Worm (Caenorhabditis elegans) whole organism, L4 larva: ENCODE data around the gene F23H11.2.

Experiments
- D1046.2 ChIP-seq: fragments of 200-800 bp; sonication (Bioruptor generic); IDR thresholded peaks from 2 replicates; pipeline ENCODE4 v1.3.6; 2022; ENCODE audit warnings: missing genetic modification characterization, missing compliant biosample characterization
- F44E2.7 ChIP-seq: fragments of 200-800 bp; sonication (Bioruptor generic); IDR thresholded peaks from 2 replicates; pipeline ENCODE4 v2.1.2; 2022; ENCODE audit warnings: missing genetic modification characterization, missing compliant biosample characterization
- R02D3.7 ChIP-seq: fragments of 150-350 bp; sonication (generic microtip); optimal IDR thresholded peaks from 3 replicates; lab custom pipeline; 2014; ENCODE audit warnings: missing biosample characterization, missing genetic modification characterization
- T26A8.4 ChIP-seq: fragments of 200-800 bp; sonication (Bioruptor generic); IDR thresholded peaks from 2 replicates; pipeline ENCODE4 v1.3.6; 2022; ENCODE audit warnings: missing genetic modification characterization, missing compliant biosample characterization
- Y105C5A.15 ChIP-seq: fragments of 200-800 bp; sonication (Bioruptor generic); IDR thresholded peaks from 2 replicates; pipeline ENCODE4 v1.3.6; 2022; ENCODE audit warnings: missing genetic modification characterization, missing compliant biosample characterization
- ZK337.2 ChIP-seq: fragments of 200-800 bp; sonication (Bioruptor generic); IDR thresholded peaks from 2 replicates; pipeline ENCODE4 v1.3.6; 2022; ENCODE audit warnings: missing genetic modification reagents, missing genetic modification characterization, missing compliant biosample characterization
- ZK546.5 ChIP-seq, 2 experiments: sonication (generic microtip); optimal IDR thresholded peaks; 2 replicates each; lab custom pipeline; 2017; ENCODE audit warnings: missing biosample characterization in 2 of 2, missing genetic modification characterization in 2 of 2
- aha-1 ChIP-seq: fragments of 150-350 bp; peaks from one replicate; lab custom pipeline; 2014; ENCODE audit warnings: missing biosample characterization, missing genetic modification characterization
- ama-1 ChIP-seq: fragments of 150-350 bp; optimal IDR thresholded peaks from 2 replicates; lab custom pipeline; 2014; ENCODE audit warnings: inconsistent platforms, mixed read lengths
- ceh-20 ChIP-seq: fragments of 200-800 bp; sonication (Bioruptor generic); IDR thresholded peaks from 2 replicates; pipeline ENCODE4 v1.3.6; 2022; ENCODE audit warnings: missing genetic modification reagents, missing genetic modification characterization, missing compliant biosample characterization
- ceh-32 ChIP-seq: sonication (generic microtip); optimal IDR thresholded peaks from 2 replicates; lab custom pipeline; 2016; ENCODE audit warnings: mild to moderate bottlenecking, missing genetic modification characterization, missing compliant biosample characterization; ENCODE audit not compliant: poor library complexity
- daf-16 ChIP-seq, 3 experiments: sonication (generic microtip); optimal IDR thresholded peaks; 2 replicates each; lab custom pipeline; 2016 to 2017; ENCODE audit warnings: missing genetic modification characterization in 3 of 3, missing genetic modification reagents in 3 of 3, mild to moderate bottlenecking in 2 of 3, missing compliant biosample characterization in 2 of 3, missing biosample characterization in 1 of 3, moderate library complexity in 1 of 3
- daf-19 ChIP-seq: fragments of 200-800 bp; sonication (Bioruptor generic); conservative IDR thresholded peaks from 2 replicates; pipeline ENCODE4 v1.3.6; 2022; ENCODE audit warnings: missing genetic modification characterization, missing compliant biosample characterization
- dmd-8 ChIP-seq: fragments of 200-800 bp; sonication (Bioruptor generic); IDR thresholded peaks from 2 replicates; pipeline ENCODE4 v1.3.6; 2022; ENCODE audit warnings: missing genetic modification characterization, missing compliant biosample characterization
- dpl-1 ChIP-seq: fragments of 150-350 bp; optimal IDR thresholded peaks from 2 replicates; lab custom pipeline; 2014; ENCODE audit warnings: missing biosample characterization, missing genetic modification reagents, missing genetic modification characterization
- duxl-1 ChIP-seq: sonication (generic microtip); optimal IDR thresholded peaks from 2 replicates; lab custom pipeline; 2016; ENCODE audit warnings: mild to moderate bottlenecking, missing genetic modification characterization, moderate library complexity, missing compliant biosample characterization; ENCODE audit not compliant: poor library complexity
- dve-1 ChIP-seq: sonication (generic microtip); optimal IDR thresholded peaks from 2 replicates; lab custom pipeline; 2017; ENCODE audit warnings: antibody characterized with exemption, mild to moderate bottlenecking, missing genetic modification characterization, missing compliant biosample characterization; ENCODE audit not compliant: insufficient read depth
- hlh-30 ChIP-seq: sonication (generic microtip); optimal IDR thresholded peaks from 2 replicates; lab custom pipeline; 2017; ENCODE audit warnings: antibody characterized with exemption, mild to moderate bottlenecking, missing genetic modification characterization, missing compliant biosample characterization; ENCODE audit not compliant: insufficient read depth
- lim-7 ChIP-seq: fragments of 200-800 bp; sonication (Bioruptor generic); IDR thresholded peaks from 2 replicates; pipeline ENCODE4 v1.3.6; 2022; ENCODE audit warnings: missing genetic modification characterization, missing compliant biosample characterization
- lin-1 ChIP-seq: fragments of 200-800 bp; sonication (Bioruptor generic); IDR thresholded peaks from 2 replicates; pipeline ENCODE4 v1.3.6; 2022; ENCODE audit warnings: missing genetic modification reagents, missing genetic modification characterization, missing compliant biosample characterization
- lin-15B ChIP-seq: fragments of 150-350 bp; sonication (generic microtip); optimal IDR thresholded peaks from 3 replicates; lab custom pipeline; 2014; ENCODE audit warnings: missing biosample characterization, missing genetic modification characterization
- lin-29 ChIP-seq: fragments of 200-800 bp; sonication (Bioruptor generic); IDR thresholded peaks from 2 replicates; pipeline ENCODE4 v1.3.6; 2022; ENCODE audit warnings: missing genetic modification reagents, missing genetic modification characterization, missing compliant biosample characterization
- lin-38 ChIP-seq: fragments of 200-800 bp; sonication (Bioruptor generic); IDR thresholded peaks from 2 replicates; pipeline ENCODE4 v1.3.6; 2022; ENCODE audit warnings: missing genetic modification reagents, missing genetic modification characterization, missing compliant biosample characterization
- mdt-29 ChIP-seq: fragments of 200-800 bp; sonication (Bioruptor generic); IDR thresholded peaks from 2 replicates; pipeline ENCODE4 v1.3.6; 2022; ENCODE audit warnings: missing genetic modification reagents, missing genetic modification characterization, missing compliant biosample characterization
- mep-1 ChIP-seq: fragments of 150-350 bp; sonication (generic microtip); optimal IDR thresholded peaks from 3 replicates; lab custom pipeline; 2014; ENCODE audit warnings: missing biosample characterization, missing genetic modification characterization
- mes-2 ChIP-seq: sonication (generic microtip); optimal IDR thresholded peaks from 2 replicates; lab custom pipeline; 2016; ENCODE audit warnings: missing genotype, mild to moderate bottlenecking, missing genetic modification characterization, missing compliant biosample characterization; ENCODE audit not compliant: poor library complexity, severe bottlenecking
- nhr-11 ChIP-seq: fragments of 150-350 bp; optimal IDR thresholded peaks from 2 replicates; lab custom pipeline; 2014; ENCODE audit warnings: missing biosample characterization, missing genetic modification characterization
- nhr-111 ChIP-seq: fragments of 200-800 bp; sonication (Bioruptor generic); optimal IDR thresholded peaks from 2 replicates; lab custom pipeline; 2018; ENCODE audit warnings: mild to moderate bottlenecking, missing genetic modification characterization, missing compliant biosample characterization
- nhr-237 ChIP-seq: sonication (generic microtip); optimal IDR thresholded peaks from 2 replicates; lab custom pipeline; 2017; ENCODE audit warnings: missing biosample characterization, missing genetic modification characterization
- nhr-28 ChIP-seq: fragments of 150-350 bp; optimal IDR thresholded peaks from 2 replicates; lab custom pipeline; 2014; ENCODE audit warnings: missing biosample characterization, missing genetic modification characterization
- nhr-41 ChIP-seq: fragments of 200-800 bp; sonication (Bioruptor generic); IDR thresholded peaks from 2 replicates; pipeline ENCODE4 v1.3.6; 2022; ENCODE audit warnings: missing genetic modification reagents, missing genetic modification characterization, missing compliant biosample characterization
- nhr-48 ChIP-seq: sonication (generic microtip); optimal IDR thresholded peaks from 2 replicates; lab custom pipeline; 2016; ENCODE audit warnings: mild to moderate bottlenecking, missing genetic modification characterization, missing compliant biosample characterization
- pha-4 ChIP-seq, 2 experiments: fragments of 150-350 bp in 1 of 2; fragments of 200-800 bp in 1 of 2; sonication (Bioruptor generic) in 1 of 2; IDR thresholded peaks in 1 of 2; optimal IDR thresholded peaks in 1 of 2; 2 replicates each; pipeline versions ENCODE4 v1.3.6 to Lab custom; 2014 to 2022; ENCODE audit warnings: missing genetic modification characterization in 2 of 2, missing genetic modification reagents in 2 of 2, missing biosample characterization in 1 of 2, missing compliant biosample characterization in 1 of 2
- php-3 ChIP-seq: fragments of 200-800 bp; sonication (Bioruptor generic); IDR thresholded peaks from 2 replicates; pipeline ENCODE4 v1.3.6; 2022; ENCODE audit warnings: missing genetic modification reagents, missing genetic modification characterization, missing compliant biosample characterization
- pqm-1 ChIP-seq: sonication (generic microtip); optimal IDR thresholded peaks from 2 replicates; lab custom pipeline; 2017; ENCODE audit warnings: missing biosample characterization, missing genetic modification characterization
- set-16 ChIP-seq: fragments of 200-800 bp; sonication (Bioruptor generic); IDR thresholded peaks from 2 replicates; pipeline ENCODE4 v1.3.6; 2022; ENCODE audit warnings: missing genetic modification reagents, missing genetic modification characterization, missing compliant biosample characterization
- snpc-1.2 ChIP-seq: fragments of 200-800 bp; sonication (Bioruptor generic); IDR thresholded peaks from 2 replicates; pipeline ENCODE4 v1.3.6; 2022; ENCODE audit warnings: missing genetic modification reagents, missing genetic modification characterization, missing compliant biosample characterization
- unc-39 ChIP-seq: sonication (generic microtip); optimal IDR thresholded peaks from 2 replicates; lab custom pipeline; 2017; ENCODE audit warnings: missing biosample characterization, missing genetic modification characterization
- unc-62 ChIP-seq, 3 experiments: fragments of 150-350 bp in 1 of 3; sonication (generic microtip); optimal IDR thresholded peaks in 2 of 3; peaks in 1 of 3; 1 replicate in 1 of 3; 2 replicates in 2 of 3; lab custom pipeline; 2014 to 2017; ENCODE audit warnings: missing biosample characterization in 3 of 3, missing genetic modification characterization in 3 of 3, missing genetic modification reagents in 3 of 3, missing genotype in 1 of 3
- vab-7 ChIP-seq: fragments of 200-800 bp; sonication (Bioruptor generic); IDR thresholded peaks from 2 replicates; pipeline ENCODE4 v1.3.6; 2022; ENCODE audit warnings: missing genetic modification reagents, missing genetic modification characterization, missing compliant biosample characterization
- zfp-2 ChIP-seq: sonication (generic microtip); optimal IDR thresholded peaks from 2 replicates; lab custom pipeline; 2016; ENCODE audit warnings: mild to moderate bottlenecking, missing genetic modification characterization, missing compliant biosample characterization
- zfp-3 ChIP-seq: fragments of 200-800 bp; sonication (Bioruptor generic); conservative IDR thresholded peaks from 2 replicates; pipeline ENCODE4 v1.3.6; 2022; ENCODE audit warnings: missing genetic modification reagents, missing genetic modification characterization, missing compliant biosample characterization
- zip-11 ChIP-seq: fragments of 200-800 bp; sonication (Bioruptor generic); IDR thresholded peaks from 2 replicates; pipeline ENCODE4 v1.3.6; 2022; ENCODE audit warnings: missing genetic modification characterization, missing compliant biosample characterization

The F23H11.2 gene

DNA sequence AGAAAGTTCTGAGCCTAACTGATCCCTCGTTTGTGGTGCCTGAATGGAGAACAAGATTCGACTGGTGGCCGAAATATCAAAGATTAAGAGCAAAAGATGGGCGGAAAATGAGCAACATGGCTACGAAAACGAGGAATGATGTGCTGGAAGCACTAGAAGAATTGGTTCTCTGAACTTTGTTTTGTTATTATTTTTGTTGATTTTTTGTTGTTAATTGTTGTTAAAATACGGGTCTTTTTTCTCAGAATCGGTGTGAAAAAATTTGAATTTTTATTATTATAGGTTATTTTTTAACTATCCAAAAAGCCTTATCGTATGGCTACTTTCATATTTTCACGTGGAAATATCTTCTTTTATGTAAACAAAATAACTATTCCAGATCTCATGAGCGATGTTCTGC, 39.3 kb upstream of the F23H11.2 start, which contains the start of gene K02F3.12:
Gene K02F3.12 (plus strand): TSS at position 301 of the 400 bp plus-strand sequence.
- no peak for TF ChIP-seq nhr-48 (tag; lab: Kevin White, UChicago)
- TF ChIP-seq vab-7 (GFP tag; lab: Robert Waterston, UW): no peak
- no peak for TF ChIP-seq zip-11 (GFP tag; lab: Robert Waterston, UW)
- no peak for TF ChIP-seq ZK546.5 (tag; optimal IDR thresholded peaks at IDR 0.05; lab: Kevin White, UChicago)
- no peak for TF ChIP-seq D1046.2 (GFP tag; lab: Robert Waterston, UW)
- TF ChIP-seq snpc-1.2 (GFP tag; lab: Robert Waterston, UW): no peak
- no peak for TF ChIP-seq T26A8.4
- TF ChIP-seq daf-16 (GFP tag; optimal IDR thresholded peaks at IDR 0.05; lab: Kevin White, UChicago): no peak
- no peak for TF ChIP-seq daf-16 (tag; optimal IDR thresholded peaks at IDR 0.05; lab: Kevin White, UChicago)
- no peak for TF ChIP-seq dpl-1

DNA sequence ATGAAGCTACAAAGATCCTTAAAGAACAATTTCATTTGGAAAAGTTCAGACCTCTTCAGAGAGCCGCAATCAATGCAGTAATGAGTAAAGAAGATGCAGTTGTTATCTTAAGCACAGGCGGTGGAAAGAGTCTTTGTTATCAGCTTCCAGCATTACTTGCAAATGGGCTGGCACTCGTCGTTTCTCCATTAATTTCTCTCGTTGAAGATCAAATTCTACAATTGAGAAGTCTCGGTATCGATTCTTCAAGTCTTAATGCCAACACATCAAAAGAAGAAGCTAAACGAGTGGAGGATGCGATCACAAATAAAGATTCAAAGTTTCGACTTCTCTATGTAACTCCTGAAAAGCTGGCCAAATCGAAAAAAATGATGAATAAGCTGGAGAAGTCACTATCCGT, 38.6 kb upstream of the F23H11.2 start:
- no peak for TF ChIP-seq lim-7 (GFP tag; lab: Robert Waterston, UW)
- TF ChIP-seq hlh-30: no peak
- peak; percentile 90 for TF ChIP-seq aha-1 (tag; lab: Kevin White, UChicago)
- TF ChIP-seq ama-1: no peak

DNA sequence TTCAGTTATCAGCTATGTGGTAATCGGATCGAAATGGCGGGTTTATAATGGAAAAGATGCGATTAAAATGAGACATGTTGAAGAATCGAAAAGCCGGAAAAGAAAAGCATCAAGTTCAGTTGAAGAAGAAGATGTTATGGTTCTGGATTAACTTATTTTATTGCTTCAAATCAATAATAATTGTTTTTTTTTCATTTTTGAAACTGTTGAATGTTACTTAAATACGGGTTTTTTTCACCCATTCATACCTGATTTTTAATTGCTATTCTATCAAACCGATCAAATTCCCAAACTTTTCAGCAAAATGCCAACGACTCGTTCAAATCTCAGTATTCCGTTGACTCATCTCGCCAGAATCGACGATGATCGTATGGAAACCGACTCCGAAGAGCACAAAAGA, 35.6 kb upstream of the F23H11.2 start, which contains the start of gene exos-4.2:
Gene exos-4.2 (plus strand): TSS at position 301 of the 400 bp plus-strand sequence.
- TF ChIP-seq ama-1 (no peak), ZK337.2 (GFP tag; lab: Robert Waterston, UW) (no peak), F44E2.7 (GFP tag; lab: Robert Waterston, UW) (no peak), lin-15B (tag; lab: Kevin White, UChicago) (no peak), php-3 (GFP tag; lab: Robert Waterston, UW) (no peak), nhr-41 (GFP tag; lab: Robert Waterston, UW) (no peak), ceh-20 (GFP tag; lab: Robert Waterston, UW) (no peak), nhr-237 (tag; lab: Kevin White, UChicago) (no peak), Y105C5A.15 (no peak), daf-19 (GFP tag; lab: Robert Waterston, UW) (no peak), dmd-8 (GFP tag; lab: Robert Waterston, UW) (no peak), T26A8.4 (no peak), zfp-3 (no peak), lin-1 (GFP tag; lab: Robert Waterston, UW) (no peak)

DNA sequence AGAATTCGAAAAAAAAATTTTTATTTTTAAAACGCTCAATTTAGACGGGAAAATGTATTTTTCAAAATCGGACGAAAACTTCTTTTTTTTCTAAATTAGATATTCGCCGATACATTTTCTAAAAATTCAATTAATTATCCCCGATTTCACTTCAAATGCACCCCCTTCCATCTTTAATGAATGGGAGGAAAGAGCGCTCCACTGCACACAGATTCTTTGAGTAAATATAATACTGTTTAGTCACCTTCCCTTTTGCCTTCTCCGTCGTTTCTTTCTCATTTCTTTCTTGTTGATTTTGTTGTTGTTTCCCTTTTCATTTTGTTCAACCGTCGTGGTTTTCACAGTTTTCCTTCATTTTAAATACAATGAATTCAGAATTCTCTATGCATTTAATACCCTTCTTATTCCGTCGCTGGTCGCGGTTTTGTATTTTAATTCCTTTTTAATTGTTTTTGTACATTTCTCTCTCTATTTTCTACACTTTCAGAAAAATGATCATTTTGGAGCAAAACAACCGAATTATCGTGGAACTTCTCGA, 33.7 kb upstream of the F23H11.2 start, which contains the start of gene arx-4:
Gene arx-4 (plus strand): TSS at position 488 of the 538 bp plus-strand sequence.
- TF ChIP-seq mes-2 (tag; lab: Kevin White, UChicago): peak; percentile 40
- peak; percentile 89 for TF ChIP-seq aha-1 (tag; lab: Kevin White, UChicago)
- no peak for TF ChIP-seq mep-1
- no peak for TF ChIP-seq ceh-32 (tag; lab: Kevin White, UChicago)
- no peak for TF ChIP-seq nhr-111
- no peak for TF ChIP-seq nhr-11
- no peak for TF ChIP-seq set-16 (GFP tag; lab: Robert Waterston, UW)
- TF ChIP-seq nhr-28 (tag; lab: Kevin White, UChicago): no peak
- no peak for TF ChIP-seq daf-16 (GFP tag; optimal IDR thresholded peaks at IDR 0.05; lab: Kevin White, UChicago)
- peak; percentile 36 for TF ChIP-seq daf-16 (tag; optimal IDR thresholded peaks at IDR 0.05; lab: Kevin White, UChicago)
- no peak for TF ChIP-seq dmd-8 (GFP tag; lab: Robert Waterston, UW)
- no peak for TF ChIP-seq lim-7 (GFP tag; lab: Robert Waterston, UW)
- no peak for TF ChIP-seq unc-39 (tag; lab: Kevin White, UChicago)
- TF ChIP-seq mdt-29 (GFP tag; lab: Robert Waterston, UW): no peak
- TF ChIP-seq hlh-30: no peak
- no peak for TF ChIP-seq D1046.2 (GFP tag; lab: Robert Waterston, UW)
- peak; percentile 50 for TF ChIP-seq lin-38 (GFP tag; lab: Robert Waterston, UW)
- TF ChIP-seq pha-4 (GFP tag; IDR thresholded peaks at IDR 0.05; lab: Robert Waterston, UW): no peak
- peak; percentile 34 for TF ChIP-seq pha-4 (tag; optimal IDR thresholded peaks at IDR 0.05; lab: Kevin White, UChicago)
- no peak for TF ChIP-seq duxl-1 (tag; lab: Kevin White, UChicago)
- no peak for TF ChIP-seq unc-62 (GFP tag; optimal IDR thresholded peaks at IDR 0.05 in 1 of 2; lab: Kevin White, UChicago)
- TF ChIP-seq unc-62 (tag; optimal IDR thresholded peaks at IDR 0.05; lab: Kevin White, UChicago): no peak
- TF ChIP-seq lin-1 (GFP tag; lab: Robert Waterston, UW): no peak
- TF ChIP-seq nhr-237 (tag; lab: Kevin White, UChicago): no peak
- TF ChIP-seq pqm-1 (tag; lab: Kevin White, UChicago): no peak
- peak; percentile 7 for TF ChIP-seq dve-1 (tag; lab: Kevin White, UChicago)
- no peak for TF ChIP-seq ceh-20 (GFP tag; lab: Robert Waterston, UW)
- TF ChIP-seq R02D3.7 (tag; lab: Kevin White, UChicago): no peak
- no peak for TF ChIP-seq zfp-2 (tag; lab: Kevin White, UChicago)
- no peak for TF ChIP-seq lin-29 (GFP tag; lab: Robert Waterston, UW)
